Fruit fly (Drosophila melanogaster): Measurements from ENCODE around the gene Uggt.

DNA sequence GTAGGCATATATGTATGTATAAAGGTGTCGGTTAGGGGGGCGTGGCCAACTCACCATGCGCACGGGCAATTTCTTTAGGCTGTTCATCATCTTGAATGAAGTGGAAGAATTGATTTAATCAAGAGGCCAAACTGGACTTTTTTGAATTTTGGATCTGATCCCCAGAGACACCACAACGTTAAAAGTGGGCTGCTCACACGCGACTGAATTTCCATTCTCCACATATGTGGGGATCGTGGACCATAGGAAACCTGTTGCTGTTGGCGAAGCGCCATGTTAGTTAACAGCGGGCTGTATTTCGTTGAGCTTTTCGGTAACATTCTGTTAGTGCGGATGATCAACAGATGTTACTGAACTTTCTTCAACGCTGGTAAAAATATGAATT, 25.5 kb downstream of the Uggt start, which contains the start of gene CG3902:
- no peak for TF ChIP-seq Eip93F (GFP tag; optimal IDR thresholded peaks at IDR 0.05)
- peak; percentile 49; the same call in 1 of the 2 replicates for TF ChIP-seq CG15336 (GFP tag; IDR thresholded peaks at IDR 0.05)
- TF ChIP-seq Hr39 (GFP tag; optimal IDR thresholded peaks at IDR 0.05) = no peak
- TF ChIP-seq cyc (GFP tag; optimal IDR thresholded peaks at IDR 0.05) = no peak
- TF ChIP-seq Hr4 (GFP tag; optimal IDR thresholded peaks at IDR 0.05) = no peak
- TF ChIP-seq Blimp-1 (GFP tag; optimal IDR thresholded peaks at IDR 0.05) = no peak
- peak; percentile 57; the same call in 1 of the 3 replicates for TF ChIP-seq CG6163 (GFP tag; IDR thresholded peaks at IDR 0.05)
- peak; percentile 26 for TF ChIP-seq esn (GFP tag; optimal IDR thresholded peaks at IDR 0.05)
- TF ChIP-seq CG11762 (GFP tag; optimal IDR thresholded peaks at IDR 0.05; ENCODE audit: insufficient read depth) = no peak
- no peak for TF ChIP-seq CG16779 (tag; optimal IDR thresholded peaks at IDR 0.05)
- no peak for TF ChIP-seq CG4318 (GFP tag; optimal IDR thresholded peaks at IDR 0.05)
- TF ChIP-seq CG8119 (GFP tag; IDR thresholded peaks at IDR 0.05) = peak; percentile 44; the same call in 1 of the 3 replicates
